Fruit fly (Drosophila melanogaster): ENCODE results near the gene Trxr1.

The Trxr1 gene

DNA sequence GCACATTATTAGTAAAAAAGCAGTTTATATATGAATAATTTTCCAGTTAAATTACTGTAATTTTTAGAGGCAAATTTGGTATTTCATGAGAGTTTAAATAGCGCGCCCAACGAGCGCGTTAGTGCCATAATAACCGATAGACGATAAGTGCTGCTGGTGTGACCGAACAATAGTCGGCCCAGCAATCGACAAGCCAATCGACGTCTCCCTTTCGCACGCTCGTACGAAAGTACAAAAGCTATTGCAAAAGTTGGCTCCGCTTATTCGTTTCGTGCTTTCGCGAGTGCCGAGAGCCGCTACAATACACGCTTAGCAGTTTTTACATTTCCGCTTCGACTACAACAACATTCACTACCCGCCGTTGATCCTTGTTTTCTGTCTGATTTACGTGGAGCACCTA is at the start of gene Trxr1:
Trxr1 (plus strand) TSS at position 231 of the 400 bp plus-strand sequence.
- TF ChIP-seq CG17801 (GFP tag; optimal IDR thresholded peaks at IDR 0.05; ENCODE audit: partially characterized antibody): peak; percentile 68

DNA sequence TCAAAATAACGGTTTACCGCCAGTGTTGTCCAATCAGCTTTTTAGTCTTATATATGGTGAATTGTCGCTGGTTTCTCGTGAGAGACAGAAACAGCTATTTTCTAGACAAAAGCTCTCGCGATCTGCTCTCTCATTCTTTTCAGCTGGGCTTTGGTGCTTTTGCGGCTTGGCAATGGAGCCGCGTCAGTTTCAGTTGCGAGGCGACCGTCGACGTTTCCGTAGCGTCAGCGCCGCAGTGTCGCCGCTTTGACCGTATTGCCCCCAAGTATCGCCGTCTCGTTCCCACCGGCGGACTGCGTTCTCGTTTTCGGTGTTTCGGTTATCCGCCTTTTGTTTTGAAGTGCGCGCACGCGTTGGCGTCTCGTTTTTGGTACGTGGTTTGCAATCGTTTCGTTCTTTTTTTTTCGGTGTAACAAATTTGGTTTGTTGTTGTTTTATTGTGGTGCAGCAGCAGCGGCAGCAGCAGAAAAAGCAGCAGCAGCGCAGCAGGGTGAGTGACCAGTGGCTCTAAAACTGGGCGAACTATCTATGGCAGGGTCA is 49.2 kb upstream of the Trxr1 start:
- peak; percentile 83 for TF ChIP-seq CG17801 (GFP tag; optimal IDR thresholded peaks at IDR 0.05; ENCODE audit: partially characterized antibody)

DNA sequence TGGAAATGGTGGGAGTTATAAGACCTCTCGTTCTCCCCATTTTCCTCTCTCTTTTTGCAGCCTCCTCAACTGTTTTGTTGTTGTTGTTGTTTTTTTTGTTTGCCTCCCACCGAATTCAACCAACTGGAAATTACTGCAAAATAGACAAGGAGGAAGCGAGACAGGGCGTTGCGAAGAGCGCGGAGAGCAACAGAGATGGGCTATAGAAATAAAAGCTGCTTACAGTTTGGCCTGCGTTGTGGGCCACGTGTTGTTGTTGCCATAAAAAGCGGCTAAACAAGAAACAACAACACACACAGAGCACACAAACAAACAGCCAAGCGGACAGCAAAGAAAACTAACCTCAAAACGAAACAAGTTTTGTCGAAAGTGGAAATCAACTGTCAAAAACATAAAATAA is 47.8 kb upstream of the Trxr1 start:
- TF ChIP-seq CG17801 (GFP tag; optimal IDR thresholded peaks at IDR 0.05; ENCODE audit: partially characterized antibody): no peak

DNA sequence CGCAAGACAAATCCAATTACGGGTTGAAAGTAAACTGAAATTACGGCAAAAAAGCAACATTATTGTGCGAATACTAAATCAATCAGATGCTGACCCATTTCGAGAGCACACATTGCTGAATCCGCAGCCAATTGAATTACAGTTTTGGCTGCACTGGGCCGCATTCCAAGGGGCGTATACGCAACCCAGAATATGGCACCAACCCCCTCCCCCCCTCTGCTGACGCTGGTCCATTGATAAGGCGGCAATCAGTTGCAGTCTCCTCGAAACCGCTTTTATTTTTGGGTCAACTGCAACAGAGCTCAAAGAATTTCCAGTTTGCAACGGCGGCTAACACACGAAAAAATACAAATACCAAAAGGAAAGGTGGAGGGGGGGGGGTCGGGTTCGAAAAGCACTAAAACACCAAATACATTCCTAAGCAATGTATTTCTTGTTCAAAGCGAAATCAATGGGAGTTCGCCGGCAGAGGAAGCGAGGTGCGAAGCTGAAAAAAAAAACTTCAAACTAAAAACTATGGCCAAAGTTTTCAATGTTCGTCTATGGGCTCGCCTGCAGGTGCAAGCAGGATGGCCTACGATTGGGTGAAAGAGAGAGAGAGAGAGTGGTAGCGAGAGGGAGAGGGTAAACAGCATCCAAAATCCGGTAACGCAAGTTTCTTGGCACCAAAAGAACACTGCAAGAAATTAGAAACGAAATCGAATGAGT is 46.7 kb upstream of the Trxr1 start:
- TF ChIP-seq CG17801 (GFP tag; optimal IDR thresholded peaks at IDR 0.05; ENCODE audit: partially characterized antibody): no peak

DNA sequence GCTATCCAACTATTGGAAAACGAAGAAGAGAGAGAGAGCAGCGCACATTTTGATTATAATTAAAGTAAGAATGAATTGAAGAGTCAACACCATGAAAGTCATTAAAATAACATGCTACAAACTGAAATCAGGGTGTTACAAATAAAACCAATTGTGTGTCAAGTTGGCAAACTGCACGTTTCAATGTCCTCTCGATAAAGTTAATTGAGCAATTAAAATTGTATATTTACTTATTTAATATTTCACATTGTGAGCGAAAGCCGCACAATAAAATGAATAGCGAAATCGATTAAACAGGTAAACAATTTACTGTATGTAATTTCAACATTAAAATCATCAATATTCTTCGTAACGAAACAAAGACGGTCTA is 46.2 kb upstream of the Trxr1 start:
- TF ChIP-seq CG17801 (GFP tag; optimal IDR thresholded peaks at IDR 0.05; ENCODE audit: partially characterized antibody): no peak

DNA sequence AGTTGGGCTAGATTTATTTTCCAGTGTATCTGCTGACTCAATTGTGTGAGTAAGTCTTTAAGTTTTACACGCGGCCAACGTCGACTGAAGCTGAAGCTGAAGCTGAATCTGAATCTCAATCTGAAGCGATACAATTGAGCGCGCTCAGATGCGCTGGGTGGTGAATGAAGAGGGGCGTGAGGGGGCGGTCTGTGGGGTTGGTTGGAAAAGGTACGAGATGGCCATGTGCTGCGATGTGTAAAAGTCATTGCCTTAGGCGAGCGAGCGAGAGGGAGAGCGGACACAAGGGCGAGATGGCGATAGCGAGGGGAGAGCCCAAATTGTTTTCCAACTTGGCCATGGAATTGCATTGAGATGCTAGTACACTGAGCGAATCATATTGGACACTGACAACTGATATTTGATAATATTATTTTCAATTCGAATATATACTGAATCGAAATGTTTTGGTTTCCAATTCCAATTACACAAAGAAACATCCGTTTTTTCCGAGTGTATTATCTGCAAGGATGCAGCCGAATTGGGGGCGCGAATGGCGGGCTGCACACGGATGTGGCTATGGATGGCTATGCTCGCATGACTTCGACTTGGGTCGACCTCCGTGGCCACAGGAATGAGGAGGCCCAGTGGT is 45.6 kb upstream of the Trxr1 start:
- no peak for TF ChIP-seq CG17801 (GFP tag; optimal IDR thresholded peaks at IDR 0.05; ENCODE audit: partially characterized antibody)

DNA sequence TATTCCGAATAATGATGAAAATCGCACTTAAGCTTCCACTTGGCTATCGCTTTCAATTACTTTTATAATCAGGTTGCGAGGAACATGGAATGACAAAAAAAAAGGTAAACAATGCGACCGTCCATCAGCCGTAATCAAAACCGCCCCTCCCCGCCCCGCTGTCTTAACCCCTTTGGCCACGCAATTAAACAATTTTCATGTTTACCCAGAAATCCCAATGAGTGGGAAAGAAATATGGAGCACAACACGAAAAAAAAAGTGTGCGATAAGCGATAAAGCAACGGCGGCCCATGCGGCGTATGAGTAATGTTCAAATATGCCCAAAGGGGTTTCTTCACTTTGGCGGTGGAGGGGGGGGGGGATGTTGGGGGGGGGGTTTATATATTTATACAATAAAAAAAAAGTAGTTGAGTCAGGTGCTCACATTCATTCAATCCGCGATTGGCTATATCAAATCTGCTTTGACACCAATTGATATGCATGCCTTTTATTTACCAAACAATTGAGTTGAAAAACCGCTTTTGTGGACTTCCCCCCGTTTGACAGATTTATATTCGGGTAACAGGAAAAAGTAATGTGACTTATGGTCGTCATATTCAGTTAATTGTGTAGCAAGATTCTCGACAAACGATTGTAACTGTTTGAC is 43.3 kb upstream of the Trxr1 start:
- TF ChIP-seq CG17801 (GFP tag; optimal IDR thresholded peaks at IDR 0.05; ENCODE audit: partially characterized antibody): no peak

DNA sequence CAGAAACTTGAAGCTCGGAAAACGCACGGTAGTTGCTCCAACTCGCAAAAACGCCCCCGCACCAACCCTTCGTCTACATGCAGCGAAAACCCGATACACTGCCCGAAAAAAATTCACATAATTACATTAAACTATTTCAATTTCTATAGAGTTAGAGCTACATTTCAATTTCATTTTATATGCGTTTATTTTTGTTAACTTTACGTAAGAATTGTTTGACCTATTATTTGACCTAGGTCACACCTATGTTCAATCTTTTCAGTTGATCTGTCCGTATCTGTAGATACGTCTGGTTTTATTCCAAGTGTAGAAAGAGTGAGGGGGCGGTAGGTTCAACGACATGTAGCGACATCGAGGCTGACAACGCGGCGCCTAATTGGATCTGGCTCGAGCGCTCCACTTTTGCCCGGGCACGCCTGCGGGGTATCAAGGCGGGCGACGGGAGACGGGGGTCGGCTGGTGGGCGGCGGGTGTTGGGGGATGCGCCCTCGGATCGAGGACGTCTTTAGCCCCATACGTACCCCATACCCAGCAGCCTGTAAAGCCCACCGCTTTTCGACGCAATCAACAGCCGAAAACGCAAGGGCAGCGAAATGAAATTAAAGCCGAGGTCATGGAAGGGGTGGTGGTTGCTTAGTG is 39.5 kb upstream of the Trxr1 start:
- no peak for TF ChIP-seq CG17801 (GFP tag; optimal IDR thresholded peaks at IDR 0.05; ENCODE audit: partially characterized antibody)

DNA sequence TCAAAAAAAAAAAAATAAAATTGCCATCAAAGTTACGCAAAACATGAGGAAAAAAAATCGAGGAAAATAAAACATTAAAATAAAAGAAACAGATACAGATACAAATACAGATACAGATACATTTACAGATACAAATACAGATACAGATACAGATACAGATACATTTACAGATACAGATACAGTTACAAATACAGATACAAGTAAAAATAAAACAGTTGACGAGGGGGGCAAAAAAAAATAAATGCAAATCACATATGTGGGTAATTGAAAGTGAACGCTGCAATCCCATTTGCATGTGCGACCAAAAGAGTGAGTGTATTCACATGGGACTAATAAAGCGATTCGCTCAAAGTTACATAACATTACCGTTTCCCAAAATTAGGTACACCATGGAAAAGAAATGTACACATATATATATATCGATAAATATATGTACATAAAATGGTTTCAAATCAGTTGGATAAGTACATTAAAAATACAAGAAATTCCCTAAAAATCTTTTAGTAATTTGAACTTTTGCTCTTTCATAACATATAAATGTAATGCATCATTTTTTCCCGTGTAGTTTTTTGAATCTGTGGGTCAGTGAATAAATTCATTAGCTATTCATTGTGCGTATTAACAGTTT is 36.6 kb upstream of the Trxr1 start:
- TF ChIP-seq CG17801 (GFP tag; optimal IDR thresholded peaks at IDR 0.05; ENCODE audit: partially characterized antibody): no peak

DNA sequence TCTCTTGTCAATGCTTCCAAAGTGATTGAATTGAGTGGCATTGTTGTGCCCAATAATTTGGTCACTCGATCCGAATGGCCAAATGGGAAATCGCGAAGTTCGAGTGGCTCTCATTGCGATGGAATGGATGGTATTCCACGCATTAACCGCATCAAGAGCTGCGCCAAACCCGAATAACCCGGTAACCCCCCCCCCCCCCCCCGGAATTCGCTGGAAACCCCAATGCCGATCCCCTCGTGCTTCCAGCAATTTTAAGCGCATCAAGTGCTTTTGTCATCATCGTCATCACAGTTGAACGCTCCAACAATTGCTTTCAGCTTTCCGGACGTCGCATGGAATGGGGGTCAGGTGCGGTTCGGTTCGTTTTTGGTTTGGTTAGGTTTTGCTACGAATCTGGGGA is 35.8 kb upstream of the Trxr1 start:
- TF ChIP-seq CG17801 (GFP tag; optimal IDR thresholded peaks at IDR 0.05; ENCODE audit: partially characterized antibody): no peak

DNA sequence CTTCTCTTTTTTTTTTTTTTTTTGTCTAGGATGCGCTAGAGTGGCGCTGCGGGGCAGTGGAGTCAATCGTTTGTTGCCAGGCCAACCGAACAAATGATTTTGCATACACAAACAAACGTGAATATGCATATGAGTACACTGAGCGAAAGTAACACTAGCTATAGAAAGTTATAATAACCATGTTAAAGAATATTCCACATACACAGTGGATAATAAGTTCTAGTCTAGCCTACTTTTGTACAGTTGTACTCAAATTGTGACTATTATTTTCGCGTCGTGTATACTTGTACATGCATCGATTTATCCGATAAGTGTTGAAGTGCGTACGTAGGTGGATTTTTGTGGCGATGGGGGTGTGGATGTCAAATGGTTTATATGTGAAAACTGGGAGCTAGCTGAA is 35.3 kb upstream of the Trxr1 start:
- no peak for TF ChIP-seq CG17801 (GFP tag; optimal IDR thresholded peaks at IDR 0.05; ENCODE audit: partially characterized antibody)

DNA sequence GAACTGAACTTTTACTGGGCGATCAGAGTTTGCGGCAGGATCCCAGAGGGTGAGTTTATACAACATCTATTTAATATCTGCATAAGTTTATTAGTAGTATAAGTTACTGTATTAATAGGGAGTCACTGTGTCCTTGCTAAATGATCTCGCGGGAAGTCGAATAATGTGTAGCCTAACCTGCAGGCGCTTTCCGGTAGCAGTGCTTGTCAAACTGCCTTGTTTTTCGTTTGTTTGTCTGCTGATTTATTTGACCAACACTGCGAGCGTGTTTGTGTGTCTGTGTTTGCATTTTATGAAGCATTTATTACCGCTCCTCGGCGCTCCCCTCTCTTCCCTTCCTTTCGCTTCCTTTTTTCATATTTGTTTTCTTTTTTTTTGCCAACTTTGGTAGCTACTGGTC is 31.7 kb upstream of the Trxr1 start:
- TF ChIP-seq CG17801 (GFP tag; optimal IDR thresholded peaks at IDR 0.05; ENCODE audit: partially characterized antibody): no peak

DNA sequence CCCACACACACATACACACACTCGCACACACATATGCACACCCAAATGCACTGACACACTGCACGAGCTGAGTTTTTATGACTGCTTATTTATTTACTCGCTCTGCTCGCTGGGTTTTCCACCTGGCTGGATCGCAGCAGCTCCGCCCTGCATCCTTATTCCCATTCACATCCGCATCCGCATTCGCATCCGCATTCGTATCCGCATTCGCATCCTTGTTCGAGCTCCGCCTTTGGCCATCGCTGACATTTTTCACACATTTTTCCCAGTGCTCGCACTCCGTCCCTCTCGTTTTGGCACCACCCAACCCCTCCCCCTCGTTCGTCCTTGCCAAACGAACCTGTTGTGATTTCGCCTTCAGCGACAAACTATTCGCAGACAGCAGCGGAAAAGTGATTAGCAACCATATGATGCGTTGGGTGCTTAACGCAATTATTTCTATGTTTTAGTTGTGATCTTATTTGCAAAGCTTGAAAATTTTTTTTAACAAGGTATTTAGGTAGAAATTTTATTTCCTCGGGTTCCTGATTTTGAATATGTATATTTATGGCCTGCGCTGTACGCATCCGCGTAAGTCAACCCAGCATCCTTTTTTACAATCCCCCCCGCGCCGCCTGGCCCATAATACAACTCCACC is 31.1 kb upstream of the Trxr1 start:
- no peak for TF ChIP-seq CG17801 (GFP tag; optimal IDR thresholded peaks at IDR 0.05; ENCODE audit: partially characterized antibody)

DNA sequence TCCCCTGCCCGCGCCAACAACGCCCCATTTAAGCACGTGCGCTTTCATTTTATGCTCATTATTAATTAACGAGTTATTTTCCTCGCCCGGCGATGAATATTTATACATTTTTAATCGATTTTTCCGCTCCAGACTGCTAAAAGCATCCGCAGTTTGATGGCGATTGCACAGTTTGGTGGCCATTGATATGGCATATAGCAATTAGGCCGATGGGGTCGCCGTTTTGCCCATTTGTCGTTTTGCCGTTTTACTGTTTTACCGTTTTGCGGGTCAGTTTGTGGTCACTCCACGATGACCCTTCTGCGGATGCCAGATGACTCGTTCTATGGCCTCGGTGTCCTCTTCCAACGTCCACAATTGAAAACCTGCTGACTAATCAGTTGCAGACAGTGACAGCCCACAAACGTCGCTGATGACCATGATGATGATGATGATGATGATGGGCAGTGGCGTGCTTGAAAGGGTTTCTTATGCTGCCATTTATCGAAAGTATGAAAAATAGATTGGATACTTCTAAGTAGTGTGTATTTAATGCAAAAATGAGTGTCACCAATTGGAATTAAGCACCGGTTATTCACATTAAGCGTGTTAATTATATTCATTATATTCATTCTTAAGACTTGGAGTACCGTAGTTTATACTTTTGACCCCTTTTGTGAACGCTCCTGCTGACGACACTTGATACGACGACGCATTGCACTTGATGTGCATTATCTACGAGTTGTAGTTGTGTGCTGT is 30.4 kb upstream of the Trxr1 start:
- TF ChIP-seq CG17801 (GFP tag; optimal IDR thresholded peaks at IDR 0.05; ENCODE audit: partially characterized antibody): no peak
